Fruit fly (Drosophila melanogaster): ENCODE results near the gene Caper.

dm6 chr2L:7033100-7033675 lies 667 bp downstream of the Caper start:
- TF ChIP-seq CG5204 (GFP tag; optimal IDR thresholded peaks at IDR 0.05) (no peak), cnc (optimal IDR thresholded peaks at IDR 0.05) (no peak)
